Fruit fly (Drosophila melanogaster) whole organism, pupa: Measurements from ENCODE around the gene CG43779.

Source experiments
- CG10348 ChIP-seq: fragments of 200-800 bp; sonication (Bioruptor generic); IDR thresholded peaks from 2 replicates; pipeline ENCODE4 v1.3.6; 2022; ENCODE audit warnings: missing biosample characterization, missing genetic modification characterization
- CG17806 ChIP-seq: fragments of 200-800 bp; sonication (Bioruptor generic); optimal IDR thresholded peaks from 2 replicates; lab custom pipeline; 2018; ENCODE audit warnings: missing biosample characterization, mild to moderate bottlenecking, missing genetic modification characterization, moderate library complexity
- EcR ChIP-seq: fragments of 200-800 bp; sonication (Bioruptor generic); optimal IDR thresholded peaks from 3 replicates; lab custom pipeline; 2019; ENCODE audit warnings: missing biosample characterization, missing genetic modification characterization, mild to moderate bottlenecking, moderate library complexity, missing genetic modification reagents
- Pif1A ChIP-seq: fragments of 200-800 bp; sonication (Bioruptor generic); optimal IDR thresholded peaks from 3 replicates; lab custom pipeline; 2016; ENCODE audit warnings: missing biosample characterization, missing genetic modification characterization
- fd96Ca ChIP-seq: fragments of 200-800 bp; sonication (Bioruptor generic); IDR thresholded peaks from 3 replicates; pipeline ENCODE4 v1.3.6; 2022; ENCODE audit warnings: missing biosample characterization, missing genetic modification characterization
- gl ChIP-seq: fragments of 200-800 bp; sonication (Bioruptor generic); optimal IDR thresholded peaks from 2 replicates; lab custom pipeline; 2018; ENCODE audit warnings: missing biosample characterization, mild to moderate bottlenecking, missing genetic modification characterization

- TF ChIP-seq EcR (GFP tag; lab: Kevin White, UChicago) (no peak), fd96Ca (GFP tag; lab: Robert Waterston, UW) (no peak), Pif1A (GFP tag; lab: Kevin White, UChicago) (no peak), CG17806 (tag; lab: Kevin White, UChicago) (no peak), CG10348 (GFP tag; lab: Robert Waterston, UW) (no peak), gl (no peak)
Measured at dm6 chr2L:13260740-13261139, 45.8 kb downstream of the CG43779 start, which contains the start of gene CG44085.
